Fruit fly (Drosophila melanogaster): ENCODE results near the gene CG32944.

DNA sequence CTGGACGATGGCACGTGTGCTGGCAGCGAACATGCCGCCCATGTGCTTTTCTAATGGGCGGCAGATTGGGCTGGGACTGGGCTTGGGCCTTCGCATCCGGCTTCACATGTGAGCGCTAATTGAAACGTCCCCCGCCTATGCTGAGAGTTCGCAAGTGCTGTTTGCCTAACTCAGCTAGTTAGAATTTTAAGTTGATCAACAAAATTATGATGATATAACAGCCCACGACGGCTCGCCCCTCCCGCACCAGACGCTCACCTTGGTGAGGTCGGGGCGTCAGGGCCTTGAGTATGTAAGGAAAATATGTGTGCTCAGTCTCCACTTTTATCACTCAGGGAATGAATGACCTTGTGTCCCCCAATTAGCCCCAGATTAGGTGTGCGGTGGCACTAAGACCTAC lies 47.5 kb upstream of the CG32944 start:
- TF ChIP-seq usp (GFP tag; optimal IDR thresholded peaks at IDR 0.05) (no peak), CG8478 (optimal IDR thresholded peaks at IDR 0.05) (no peak)
